Worm (Caenorhabditis elegans) whole organism, young adult: Measurements from ENCODE around the gene nep-1.

ENCODE experiments used
- B0019.2 ChIP-seq: fragments of 200-800 bp; sonication (Bioruptor generic); conservative IDR thresholded peaks from 2 replicates; pipeline ENCODE4 v1.3.6; 2022; ENCODE audit warnings: missing genetic modification reagents, missing genetic modification characterization, missing compliant biosample characterization
- B0336.3 ChIP-seq: fragments of 200-800 bp; sonication (Bioruptor generic); IDR thresholded peaks from 2 replicates; pipeline ENCODE4 v1.3.6; 2022; ENCODE audit warnings: missing genetic modification characterization, missing compliant biosample characterization
- C06A6.2 ChIP-seq: fragments of 200-800 bp; sonication (Bioruptor generic); conservative IDR thresholded peaks from 2 replicates; pipeline ENCODE4 v1.3.6; 2022; ENCODE audit warnings: missing genetic modification characterization, missing compliant biosample characterization
- F22D6.2 ChIP-seq: sonication (generic microtip); optimal IDR thresholded peaks from 2 replicates; lab custom pipeline; 2016; ENCODE audit warnings: mild to moderate bottlenecking, missing genetic modification characterization, missing compliant biosample characterization
- F33H1.4 ChIP-seq: fragments of 200-800 bp; sonication (Bioruptor generic); IDR thresholded peaks from 2 replicates; pipeline ENCODE4 v1.3.6; 2022; ENCODE audit warnings: missing genetic modification reagents, missing genetic modification characterization, missing compliant biosample characterization
- F37B4.10 ChIP-seq: fragments of 200-800 bp; sonication (Bioruptor generic); IDR thresholded peaks from 2 replicates; pipeline ENCODE4 v1.3.6; 2022; ENCODE audit warnings: missing genetic modification characterization, missing compliant biosample characterization
- K11D2.4 ChIP-seq: fragments of 200-800 bp; sonication (Bioruptor generic); IDR thresholded peaks from 2 replicates; pipeline ENCODE4 v1.3.6; 2022; ENCODE audit warnings: missing genetic modification reagents, missing genetic modification characterization, missing compliant biosample characterization
- K12H6.12 ChIP-seq: fragments of 200-800 bp; sonication (Bioruptor generic); optimal IDR thresholded peaks from 2 replicates; lab custom pipeline; 2018; ENCODE audit warnings: mild to moderate bottlenecking, missing genetic modification characterization, missing compliant biosample characterization
- Y56A3A.18 ChIP-seq: fragments of 200-800 bp; sonication (Bioruptor generic); IDR thresholded peaks from 2 replicates; pipeline ENCODE4 v1.3.6; 2022; ENCODE audit warnings: missing genetic modification reagents, missing genetic modification characterization, missing compliant biosample characterization
- Y67H2A.10 ChIP-seq: fragments of 200-800 bp; sonication (Bioruptor generic); conservative IDR thresholded peaks from 2 replicates; pipeline ENCODE4 v1.3.6; 2022; ENCODE audit warnings: missing genetic modification reagents, missing genetic modification characterization, missing compliant biosample characterization
- Y79H2A.3 ChIP-seq: fragments of 200-800 bp; sonication (Bioruptor generic); conservative IDR thresholded peaks from 2 replicates; pipeline ENCODE4 v1.3.6; 2022; ENCODE audit warnings: missing genetic modification reagents, missing genetic modification characterization, missing compliant biosample characterization
- ZK185.1 ChIP-seq: sonication (generic microtip); optimal IDR thresholded peaks from 2 replicates; lab custom pipeline; 2016; ENCODE audit warnings: mild to moderate bottlenecking, missing genetic modification characterization, missing compliant biosample characterization; ENCODE audit not compliant: poor library complexity, severe bottlenecking
- akir-1 ChIP-seq: fragments of 200-800 bp; sonication (Bioruptor generic); optimal IDR thresholded peaks from 2 replicates; lab custom pipeline; 2018; ENCODE audit warnings: mild to moderate bottlenecking, missing genetic modification characterization, moderate library complexity, missing compliant biosample characterization
- atf-7 ChIP-seq: sonication (generic microtip); optimal IDR thresholded peaks from 2 replicates; lab custom pipeline; 2017; ENCODE audit warnings: mild to moderate bottlenecking, missing genetic modification characterization, missing compliant biosample characterization
- attf-3 ChIP-seq: fragments of 200-800 bp; sonication (Bioruptor generic); conservative IDR thresholded peaks from 2 replicates; pipeline ENCODE4 v1.3.6; 2022; ENCODE audit warnings: missing genetic modification reagents, missing genetic modification characterization, missing compliant biosample characterization
- attf-5 ChIP-seq: fragments of 200-800 bp; sonication (Bioruptor generic); optimal IDR thresholded peaks from 2 replicates; lab custom pipeline; 2018; ENCODE audit warnings: mild to moderate bottlenecking, missing genetic modification characterization, missing compliant biosample characterization
- bed-2 ChIP-seq: fragments of 200-800 bp; sonication (Bioruptor generic); IDR thresholded peaks from 2 replicates; pipeline ENCODE4 v1.3.6; 2022; ENCODE audit warnings: missing genetic modification reagents, missing genetic modification characterization, missing compliant biosample characterization
- cebp-1 ChIP-seq, 2 experiments: fragments of 200-800 bp in 1 of 2; sonication (Bioruptor generic) in 1 of 2; sonication (generic microtip) in 1 of 2; IDR thresholded peaks in 1 of 2; optimal IDR thresholded peaks in 1 of 2; 2 replicates each; pipeline versions ENCODE4 v1.3.6 to Lab custom; 2017 to 2022; ENCODE audit warnings: missing compliant biosample characterization in 2 of 2, missing genetic modification characterization in 2 of 2, mild to moderate bottlenecking in 1 of 2, missing genetic modification reagents in 1 of 2, moderate library complexity in 1 of 2
- ceh-27 ChIP-seq: fragments of 200-800 bp; sonication (Bioruptor generic); optimal IDR thresholded peaks from 2 replicates; lab custom pipeline; 2018; ENCODE audit warnings: mild to moderate bottlenecking, missing genetic modification characterization, moderate library complexity, missing compliant biosample characterization
- ceh-58 ChIP-seq: fragments of 200-800 bp; sonication (Bioruptor generic); IDR thresholded peaks from 2 replicates; pipeline ENCODE4 v1.3.6; 2022; ENCODE audit warnings: missing genetic modification characterization, missing compliant biosample characterization
- ceh-79 ChIP-seq: sonication (generic microtip); optimal IDR thresholded peaks from 2 replicates; lab custom pipeline; 2017; ENCODE audit warnings: mild to moderate bottlenecking, missing genetic modification characterization, missing compliant biosample characterization
- die-1 ChIP-seq: sonication (generic microtip); optimal IDR thresholded peaks from 2 replicates; lab custom pipeline; 2016; ENCODE audit warnings: missing genotype, mild to moderate bottlenecking, missing genetic modification characterization, missing compliant biosample characterization
- dox-1 ChIP-seq: fragments of 200-800 bp; sonication (Bioruptor generic); IDR thresholded peaks from 2 replicates; pipeline ENCODE4 v1.3.6; 2022; ENCODE audit warnings: missing genetic modification reagents, missing genetic modification characterization, missing compliant biosample characterization
- efl-1 ChIP-seq: fragments of 150-350 bp; optimal IDR thresholded peaks from 2 replicates; lab custom pipeline; 2014; ENCODE audit warnings: missing biosample characterization, missing genetic modification reagents, missing genetic modification characterization
- egrh-3 ChIP-seq: fragments of 200-800 bp; sonication (Bioruptor generic); IDR thresholded peaks from 2 replicates; pipeline ENCODE4 v1.3.6; 2022; ENCODE audit warnings: missing genetic modification reagents, missing genetic modification characterization, missing compliant biosample characterization
- ets-4 ChIP-seq: fragments of 200-800 bp; sonication (Bioruptor generic); optimal IDR thresholded peaks from 2 replicates; lab custom pipeline; 2018; ENCODE audit warnings: mild to moderate bottlenecking, missing genetic modification characterization, missing compliant biosample characterization
- him-1 ChIP-seq: sonication (generic microtip); optimal IDR thresholded peaks from 2 replicates; lab custom pipeline; 2016; ENCODE audit warnings: missing genotype, missing genetic modification reagents, missing genetic modification characterization, missing compliant biosample characterization
- hlh-12 ChIP-seq: sonication (generic microtip); optimal IDR thresholded peaks from 2 replicates; lab custom pipeline; 2016; ENCODE audit warnings: missing genetic modification characterization, missing compliant biosample characterization
- hmg-1.2 ChIP-seq: fragments of 200-800 bp; sonication (Bioruptor generic); IDR thresholded peaks from 2 replicates; pipeline ENCODE4 v1.3.6; 2022; ENCODE audit warnings: missing genetic modification reagents, missing genetic modification characterization, missing compliant biosample characterization
- hmg-20 ChIP-seq: fragments of 200-800 bp; sonication (Bioruptor generic); IDR thresholded peaks from 2 replicates; pipeline ENCODE4 v1.3.6; 2022; ENCODE audit warnings: missing genetic modification reagents, missing genetic modification characterization, missing compliant biosample characterization
- hrde-1 ChIP-seq: sonication (generic microtip); optimal IDR thresholded peaks from 2 replicates; lab custom pipeline; 2016; ENCODE audit warnings: missing genetic modification characterization, mild to moderate bottlenecking, missing compliant biosample characterization, moderate library complexity, missing genotype, missing genetic modification reagents, borderline replicate concordance
- lin-40 ChIP-seq: sonication (generic microtip); optimal IDR thresholded peaks from 2 replicates; lab custom pipeline; 2016; ENCODE audit warnings: missing genetic modification characterization, mild to moderate bottlenecking, missing compliant biosample characterization, missing genotype, missing genetic modification reagents
- lir-1 ChIP-seq: fragments of 200-800 bp; sonication (Bioruptor generic); conservative IDR thresholded peaks from 2 replicates; pipeline ENCODE4 v1.3.6; 2022; ENCODE audit warnings: missing genetic modification reagents, missing genetic modification characterization, missing compliant biosample characterization
- madf-10 ChIP-seq: sonication (generic microtip); optimal IDR thresholded peaks from 2 replicates; lab custom pipeline; 2016; ENCODE audit warnings: mild to moderate bottlenecking, missing genetic modification characterization, missing compliant biosample characterization
- mcd-1 ChIP-seq: fragments of 200-800 bp; sonication (Bioruptor generic); IDR thresholded peaks from 2 replicates; pipeline ENCODE4 v1.3.6; 2022; ENCODE audit warnings: missing genetic modification reagents, missing genetic modification characterization, missing compliant biosample characterization
- mel-28 ChIP-seq: sonication (generic microtip); optimal IDR thresholded peaks from 2 replicates; lab custom pipeline; 2016; ENCODE audit warnings: borderline replicate concordance, mild to moderate bottlenecking, missing genetic modification characterization, missing compliant biosample characterization
- nfya-1 ChIP-seq: sonication (generic microtip); optimal IDR thresholded peaks from 2 replicates; lab custom pipeline; 2017; ENCODE audit warnings: antibody characterized with exemption, missing compliant biosample characterization, missing genetic modification characterization, borderline replicate concordance; ENCODE audit not compliant: insufficient read depth
- nfyb-1 ChIP-seq: fragments of 200-800 bp; sonication (Bioruptor generic); IDR thresholded peaks from 2 replicates; pipeline ENCODE4 v1.3.6; 2022; ENCODE audit warnings: missing genetic modification reagents, missing genetic modification characterization, missing compliant biosample characterization
- nhr-80 ChIP-seq: sonication (generic microtip); optimal IDR thresholded peaks from 2 replicates; lab custom pipeline; 2016; ENCODE audit warnings: missing genetic modification characterization, missing compliant biosample characterization
- nhr-90 ChIP-seq: sonication (generic microtip); optimal IDR thresholded peaks from 2 replicates; lab custom pipeline; 2016; ENCODE audit warnings: missing genotype, mild to moderate bottlenecking, missing genetic modification characterization, missing compliant biosample characterization
- snpc-3.4 ChIP-seq: sonication (generic microtip); optimal IDR thresholded peaks from 2 replicates; lab custom pipeline; 2017; ENCODE audit warnings: missing genetic modification characterization, mild to moderate bottlenecking, missing compliant biosample characterization, antibody characterized with exemption, moderate library complexity, missing genotype, missing genetic modification reagents
- somi-1 ChIP-seq: fragments of 200-800 bp; sonication (Bioruptor generic); optimal IDR thresholded peaks from 2 replicates; lab custom pipeline; 2018; ENCODE audit warnings: mild to moderate bottlenecking, missing genetic modification characterization, missing compliant biosample characterization
- tbp1 ChIP-seq: fragments of 200-800 bp; sonication (Bioruptor generic); optimal IDR thresholded peaks from 2 replicates; lab custom pipeline; 2018; ENCODE audit warnings: mild to moderate bottlenecking, missing genetic modification characterization, missing compliant biosample characterization
- xnd-1 ChIP-seq: sonication (generic microtip); optimal IDR thresholded peaks from 2 replicates; lab custom pipeline; 2016; ENCODE audit warnings: missing genotype, missing genetic modification reagents, missing genetic modification characterization, missing compliant biosample characterization
- zim-3 ChIP-seq: sonication (generic microtip); optimal IDR thresholded peaks from 2 replicates; lab custom pipeline; 2017; ENCODE audit warnings: mild to moderate bottlenecking, missing genetic modification characterization, moderate library complexity, missing compliant biosample characterization
- ztf-25 ChIP-seq: fragments of 200-800 bp; sonication (Bioruptor generic); IDR thresholded peaks from 2 replicates; pipeline ENCODE4 v1.3.6; 2022; ENCODE audit warnings: missing genetic modification reagents, missing genetic modification characterization, missing compliant biosample characterization

Gene nep-1

DNA sequence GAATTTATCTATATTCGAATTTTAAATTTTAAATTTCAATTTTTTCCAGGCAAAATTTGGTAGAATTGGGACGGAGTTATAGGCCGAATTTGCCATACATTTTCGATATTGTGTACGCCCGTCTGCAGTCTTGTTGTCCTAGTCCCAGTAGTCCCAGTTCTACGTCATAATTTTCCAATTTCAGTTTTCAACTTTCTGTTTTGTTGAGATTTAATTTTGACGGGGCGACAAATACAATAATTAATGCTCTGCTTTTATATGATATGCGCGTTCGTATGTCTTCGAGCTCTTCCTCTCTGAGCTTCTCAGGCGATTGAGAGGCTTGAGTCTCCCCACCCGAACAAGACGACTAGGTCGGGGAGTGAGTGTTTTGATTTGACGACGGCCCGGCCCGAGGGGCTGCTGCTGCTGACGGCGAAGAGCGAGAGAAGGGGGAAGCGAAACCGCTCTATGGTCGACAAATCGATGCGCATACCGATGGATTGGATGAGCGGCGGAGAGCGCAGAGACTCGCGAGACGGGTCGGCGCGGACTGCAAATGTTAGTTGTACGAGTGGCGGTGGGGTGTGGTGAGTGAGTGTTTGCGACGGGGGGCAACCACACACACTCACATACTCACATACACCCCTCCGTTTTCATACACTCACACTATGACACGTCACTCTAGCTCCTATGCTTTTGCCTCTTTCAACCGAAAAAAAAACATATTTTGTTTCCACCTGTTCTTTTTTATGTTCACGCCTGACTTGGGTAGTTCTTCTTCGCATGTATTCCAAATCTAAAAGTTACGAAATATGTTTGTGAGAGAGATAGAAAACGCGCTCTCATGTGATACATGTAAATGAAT, 22.1 kb downstream of the nep-1 start:
- TF ChIP-seq efl-1 (no peak), somi-1 (GFP tag; lab: Kevin White, UChicago) (peak; percentile 60), K12H6.12 (peak; percentile 81), ceh-27 (peak; percentile 90), cebp-1 (GFP tag; IDR thresholded peaks at IDR 0.05; lab: Robert Waterston, UW) (peak; percentile 82), cebp-1 (tag; optimal IDR thresholded peaks at IDR 0.05; lab: Kevin White, UChicago) (peak; percentile 89), ceh-79 (peak; percentile 30), B0019.2 (GFP tag; lab: Robert Waterston, UW) (no peak), tbp1 (peak; percentile 55), atf-7 (tag; lab: Kevin White, UChicago) (peak; percentile 39), K11D2.4 (GFP tag; lab: Robert Waterston, UW) (peak; percentile 55), xnd-1 (tag; lab: Kevin White, UChicago) (no peak), ets-4 (GFP tag; lab: Kevin White, UChicago) (peak; percentile 58), C06A6.2 (GFP tag; lab: Robert Waterston, UW) (0 out of 2 replicates have a peak, but pooled peaks have one; percentile 13), egrh-3 (GFP tag; lab: Robert Waterston, UW) (peak; percentile 95), Y79H2A.3 (GFP tag; lab: Robert Waterston, UW) (no peak), mcd-1 (peak; percentile 76), B0336.3 (GFP tag; lab: Robert Waterston, UW) (no peak), die-1 (tag; lab: Kevin White, UChicago) (peak; percentile 53), dox-1 (peak; percentile 80), nhr-80 (tag; lab: Kevin White, UChicago) (peak; percentile 90), hmg-1.2 (GFP tag; lab: Robert Waterston, UW) (peak; percentile 67), nfyb-1 (GFP tag; lab: Robert Waterston, UW) (peak; percentile 82), snpc-3.4 (tag; lab: Kevin White, UChicago) (no peak), Y67H2A.10 (GFP tag; lab: Robert Waterston, UW) (no peak), him-1 (tag; lab: Kevin White, UChicago) (no peak), hmg-20 (GFP tag; lab: Robert Waterston, UW) (no peak), Y56A3A.18 (GFP tag; lab: Robert Waterston, UW) (no peak), ceh-58 (GFP tag; lab: Robert Waterston, UW) (no peak), attf-5 (GFP tag; lab: Kevin White, UChicago) (peak; percentile 76), ztf-25 (GFP tag; lab: Robert Waterston, UW) (no peak), lin-40 (peak; percentile 35), F22D6.2 (tag; lab: Kevin White, UChicago) (no peak), nhr-90 (tag; lab: Kevin White, UChicago) (peak; percentile 52), attf-3 (GFP tag; lab: Robert Waterston, UW) (peak; percentile 44; the same call in 1 of the 2 replicates), lir-1 (GFP tag; lab: Robert Waterston, UW) (peak; percentile 4; the same call in 1 of the 2 replicates), hrde-1 (tag; lab: Kevin White, UChicago) (no peak), zim-3 (peak; percentile 28), F33H1.4 (GFP tag; lab: Robert Waterston, UW) (no peak), mel-28 (tag; lab: Kevin White, UChicago) (no peak), bed-2 (GFP tag; lab: Robert Waterston, UW) (0 out of 2 replicates have a peak, but pooled peaks have one; percentile 57), hlh-12 (tag; lab: Kevin White, UChicago) (no peak), nfya-1 (tag; lab: Kevin White, UChicago) (no peak), madf-10 (tag; lab: Kevin White, UChicago) (peak; percentile 87), akir-1 (GFP tag; lab: Kevin White, UChicago) (no peak), F37B4.10 (no peak), ZK185.1 (peak; percentile 54)
